Fruit fly (Drosophila melanogaster) whole organism, adult: ENCODE measurements around the gene CG13084.

Experiments used
- CG11617 ChIP-seq: fragments of 200-800 bp; sonication (Bioruptor generic); optimal IDR thresholded peaks from 2 replicates; lab custom pipeline; 2017; ENCODE audit warnings: mild to moderate bottlenecking, missing biosample characterization, missing genetic modification reagents, missing genetic modification characterization
- CG12768 ChIP-seq: fragments of 200-800 bp; sonication (Bioruptor generic); optimal IDR thresholded peaks from 2 replicates; lab custom pipeline; 2017; ENCODE audit warnings: missing biosample characterization, missing genetic modification characterization, mild to moderate bottlenecking, moderate library complexity, missing genetic modification reagents
- CG14711 ChIP-seq: fragments of 200-800 bp; sonication (Bioruptor generic); optimal IDR thresholded peaks from 2 replicates; lab custom pipeline; 2018; ENCODE audit warnings: missing biosample characterization, mild to moderate bottlenecking, missing genetic modification characterization, moderate library complexity
- CG1620 ChIP-seq: fragments of 200-800 bp; sonication (Bioruptor generic); optimal IDR thresholded peaks from 2 replicates; lab custom pipeline; 2016; ENCODE audit warnings: missing biosample characterization, missing genetic modification characterization
- CG33017 ChIP-seq: fragments of 200-800 bp; sonication (Bioruptor generic); optimal IDR thresholded peaks from 2 replicates; lab custom pipeline; 2018; ENCODE audit warnings: missing biosample characterization, mild to moderate bottlenecking, missing genetic modification characterization, moderate library complexity
- CG5204 ChIP-seq: fragments of 200-800 bp; sonication (Bioruptor generic); optimal IDR thresholded peaks from 2 replicates; lab custom pipeline; 2016; ENCODE audit warnings: missing biosample characterization, missing genetic modification characterization
- CG7045 ChIP-seq: fragments of 200-800 bp; sonication (Bioruptor generic); optimal IDR thresholded peaks from 2 replicates; lab custom pipeline; 2017; ENCODE audit warnings: missing biosample characterization, mild to moderate bottlenecking, missing genetic modification characterization
- CG7101 ChIP-seq: fragments of 200-800 bp; sonication (Bioruptor generic); optimal IDR thresholded peaks from 2 replicates; lab custom pipeline; 2018; ENCODE audit warnings: missing biosample characterization, mild to moderate bottlenecking, missing genetic modification characterization, moderate library complexity
- Clk ChIP-seq: fragments of 200-800 bp; sonication (Bioruptor generic); optimal IDR thresholded peaks from 2 replicates; lab custom pipeline; 2017; ENCODE audit warnings: missing biosample characterization, missing genetic modification characterization
- Crg-1 ChIP-seq: fragments of 200-800 bp; sonication (Bioruptor generic); optimal IDR thresholded peaks from 2 replicates; lab custom pipeline; 2016; ENCODE audit warnings: missing biosample characterization, missing genetic modification characterization
- Hr96 ChIP-seq: fragments of 200-800 bp; sonication (Bioruptor generic); optimal IDR thresholded peaks from 2 replicates; lab custom pipeline; 2016; ENCODE audit warnings: missing biosample characterization, missing genetic modification characterization
- Mnt ChIP-seq: fragments of 200-800 bp; sonication (Bioruptor generic); optimal IDR thresholded peaks from 2 replicates; lab custom pipeline; 2016; ENCODE audit warnings: missing biosample characterization, mild to moderate bottlenecking, missing genetic modification characterization
- bab1 ChIP-seq: fragments of 200-800 bp; sonication (Bioruptor generic); optimal IDR thresholded peaks from 3 replicates; lab custom pipeline; 2019; ENCODE audit warnings: missing biosample characterization, mild to moderate bottlenecking, missing genetic modification characterization, moderate library complexity
- cic ChIP-seq: fragments of 200-800 bp; sonication (Bioruptor generic); optimal IDR thresholded peaks from 2 replicates; lab custom pipeline; 2017; ENCODE audit warnings: missing biosample characterization, mild to moderate bottlenecking, missing genetic modification characterization, moderate library complexity
- cnc ChIP-seq, 2 experiments: fragments of >200 bp; optimal IDR thresholded peaks; 2 replicates each; lab custom pipeline; 2017
- kay ChIP-seq: fragments of 200-800 bp; sonication (Bioruptor generic); peaks from one replicate; lab custom pipeline; 2016; ENCODE audit warnings: missing biosample characterization, missing genetic modification characterization, borderline replicate concordance
- ovo ChIP-seq: fragments of 200-800 bp; sonication (Bioruptor generic); optimal IDR thresholded peaks from 2 replicates; lab custom pipeline; 2016; ENCODE audit warnings: missing biosample characterization, missing genetic modification characterization
- pad ChIP-seq: fragments of 200-800 bp; sonication (Bioruptor generic); optimal IDR thresholded peaks from 3 replicates; lab custom pipeline; 2017; ENCODE audit warnings: missing biosample characterization, missing genetic modification characterization, mild to moderate bottlenecking, moderate library complexity, missing genetic modification reagents
- tj ChIP-seq: fragments of 200-800 bp; sonication (Bioruptor generic); optimal IDR thresholded peaks from 3 replicates; lab custom pipeline; 2017; ENCODE audit warnings: missing biosample characterization, mild to moderate bottlenecking, missing genetic modification characterization, moderate library complexity
- toe ChIP-seq: fragments of 200-800 bp; sonication (Bioruptor generic); optimal IDR thresholded peaks from 2 replicates; lab custom pipeline; 2016; ENCODE audit warnings: missing biosample characterization, missing genetic modification characterization

Gene CG13084

DNA sequence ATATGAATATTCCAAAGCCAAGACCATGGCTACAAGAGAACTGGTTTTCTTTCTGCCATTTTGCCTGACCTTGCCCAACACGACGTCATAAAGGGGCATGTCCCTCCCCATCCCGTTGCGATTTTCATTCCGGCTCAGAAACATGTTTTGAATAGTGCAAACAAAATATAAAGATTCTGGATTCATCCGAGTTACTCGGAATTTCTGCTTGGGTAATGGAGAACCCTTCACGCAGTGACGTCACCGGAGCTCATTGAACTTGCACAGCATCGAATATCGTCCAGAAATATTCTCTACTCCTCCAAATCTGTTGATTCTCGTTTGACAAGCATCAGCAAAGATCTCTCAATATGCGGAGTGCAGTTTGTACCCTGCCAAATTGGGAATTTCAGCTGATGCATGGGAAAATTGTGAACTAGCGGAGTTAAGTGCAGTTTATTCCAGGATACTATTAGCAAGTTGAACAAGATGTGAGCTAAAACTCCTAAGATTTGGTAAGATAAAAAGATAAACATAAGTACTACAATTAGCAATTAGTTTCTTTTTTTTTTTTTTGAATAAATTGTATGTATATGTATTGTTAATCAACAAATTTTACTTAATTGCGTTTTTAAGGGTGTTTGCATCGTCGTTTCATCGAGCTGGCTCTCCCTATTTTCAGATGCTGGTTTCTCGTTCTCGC lies 30.5 kb upstream of the CG13084 start, which contains the start of gene CG10026:
CG10026 (plus strand) TSS at position 187 of the 682 bp plus-strand sequence.
- TF ChIP-seq toe = no peak
- no peak for TF ChIP-seq ovo (GFP tag; lab: Kevin White, UChicago)
- peak; percentile 52 for TF ChIP-seq kay (GFP tag; lab: Kevin White, UChicago)
- TF ChIP-seq Hr96 (GFP tag; lab: Kevin White, UChicago) = no peak
- TF ChIP-seq Clk (GFP tag; lab: Kevin White, UChicago) = no peak
- no peak for TF ChIP-seq pad (GFP tag; lab: Kevin White, UChicago)
- TF ChIP-seq CG11617 = no peak
- TF ChIP-seq CG5204 (GFP tag; lab: Kevin White, UChicago) = no peak
- TF ChIP-seq CG1620 (GFP tag; lab: Kevin White, UChicago) = no peak
- no peak for TF ChIP-seq Crg-1 (GFP tag; lab: Kevin White, UChicago)
- TF ChIP-seq CG7101 (tag; lab: Kevin White, UChicago) = no peak
- no peak for TF ChIP-seq cic (GFP tag; lab: Kevin White, UChicago)
- no peak for TF ChIP-seq Mnt (GFP tag; lab: Kevin White, UChicago)
- peak; percentile 7 for TF ChIP-seq CG12768 (GFP tag; lab: Kevin White, UChicago)
- no peak for TF ChIP-seq bab1 (GFP tag; lab: Kevin White, UChicago)
- TF ChIP-seq CG14711 = no peak
- TF ChIP-seq cnc (optimal IDR thresholded peaks at IDR 0.05; lab: Kevin White, UChicago) = no peak
- peak; percentile 72 for TF ChIP-seq tj (GFP tag; lab: Kevin White, UChicago)
- no peak for TF ChIP-seq CG7045 (GFP tag; lab: Kevin White, UChicago)
- TF ChIP-seq CG33017 = no peak

DNA sequence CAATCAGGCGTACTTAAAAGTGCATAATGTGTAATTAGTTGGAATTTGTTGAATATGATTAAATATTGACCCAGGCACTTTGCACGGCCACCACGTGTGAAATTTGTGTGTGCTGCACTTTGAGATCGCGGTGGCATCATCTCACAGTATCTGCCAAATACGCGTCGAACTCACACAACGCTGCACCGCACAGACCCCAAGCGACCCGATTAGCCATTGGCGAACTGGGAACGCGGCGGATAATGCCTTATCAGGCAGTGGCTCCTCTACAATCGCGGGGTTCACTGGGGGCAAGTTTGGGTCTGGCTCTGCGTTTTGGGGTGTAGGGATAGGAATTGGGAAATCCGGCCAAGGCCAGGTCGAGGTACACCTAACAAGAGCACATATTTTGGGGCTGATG lies 29.5 kb upstream of the CG13084 start:
- TF ChIP-seq cnc (optimal IDR thresholded peaks at IDR 0.05; lab: Kevin White, UChicago) (no peak), Mnt (GFP tag; lab: Kevin White, UChicago) (peak; percentile 6), CG5204 (GFP tag; lab: Kevin White, UChicago) (no peak), tj (GFP tag; lab: Kevin White, UChicago) (peak; percentile 17), CG14711 (no peak)

DNA sequence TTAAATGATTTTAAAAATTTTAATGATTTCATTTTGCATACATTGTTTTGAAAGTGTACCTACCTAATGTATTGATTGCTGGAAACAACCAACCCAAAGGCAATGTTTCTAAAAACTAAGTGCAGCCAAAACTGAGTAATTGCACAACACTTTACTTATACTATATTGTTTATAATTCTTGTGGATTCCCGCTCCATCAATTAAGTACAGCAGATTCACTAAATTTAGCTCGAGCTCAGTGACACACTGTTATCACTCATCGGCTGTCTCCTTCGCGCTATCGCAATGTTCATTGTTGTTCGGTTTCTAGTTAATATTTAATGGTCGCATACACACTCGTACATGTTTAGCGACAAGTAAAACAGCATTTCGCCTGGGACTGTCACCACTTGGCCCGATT lies 29.0 kb upstream of the CG13084 start:
- TF ChIP-seq Crg-1 (GFP tag; lab: Kevin White, UChicago) (no peak), CG7101 (tag; lab: Kevin White, UChicago) (no peak), ovo (GFP tag; lab: Kevin White, UChicago) (no peak), CG7045 (GFP tag; lab: Kevin White, UChicago) (no peak), bab1 (GFP tag; lab: Kevin White, UChicago) (no peak), toe (no peak), CG33017 (no peak), CG5204 (GFP tag; lab: Kevin White, UChicago) (no peak), Hr96 (GFP tag; lab: Kevin White, UChicago) (no peak), tj (GFP tag; lab: Kevin White, UChicago) (no peak), cnc (optimal IDR thresholded peaks at IDR 0.05; lab: Kevin White, UChicago) (no peak), Clk (GFP tag; lab: Kevin White, UChicago) (no peak), Mnt (GFP tag; lab: Kevin White, UChicago) (no peak), CG1620 (GFP tag; lab: Kevin White, UChicago) (no peak)

DNA sequence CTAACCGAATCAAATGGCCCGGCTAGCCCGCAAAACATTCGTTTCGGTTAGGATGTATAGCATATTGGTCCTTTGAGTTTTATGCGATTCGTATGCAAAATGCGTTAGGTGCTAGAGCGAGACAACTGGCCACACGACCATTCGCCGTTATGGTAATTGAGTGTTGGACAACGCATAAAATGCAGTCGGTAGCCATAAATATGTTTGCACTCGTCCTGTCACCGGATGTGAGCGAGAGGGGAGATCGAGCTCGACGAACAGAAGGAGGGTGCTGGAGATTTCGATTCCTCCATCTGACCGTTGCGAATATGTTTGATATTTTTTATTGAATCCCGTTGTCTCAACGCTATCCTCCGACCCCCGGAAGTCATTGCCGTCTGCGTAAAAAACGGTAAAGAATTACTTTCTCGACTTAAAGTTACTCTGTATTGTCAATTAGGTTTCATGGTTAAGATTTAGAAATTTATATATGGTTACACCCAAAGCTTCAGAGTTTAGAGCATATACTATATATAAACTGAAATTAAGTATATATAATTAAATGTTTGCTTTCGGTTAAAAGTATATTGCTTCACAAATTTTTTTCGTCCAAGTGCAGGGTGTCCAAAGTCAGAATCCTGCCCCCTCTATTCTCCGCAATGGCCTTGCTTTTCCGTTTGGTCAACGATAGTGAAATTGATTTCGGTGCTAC lies 26.7 kb upstream of the CG13084 start:
- TF ChIP-seq Crg-1 (GFP tag; lab: Kevin White, UChicago) (no peak), CG5204 (GFP tag; lab: Kevin White, UChicago) (no peak), Clk (GFP tag; lab: Kevin White, UChicago) (no peak), tj (GFP tag; lab: Kevin White, UChicago) (no peak), CG7045 (GFP tag; lab: Kevin White, UChicago) (no peak), bab1 (GFP tag; lab: Kevin White, UChicago) (no peak), CG12768 (GFP tag; lab: Kevin White, UChicago) (no peak), pad (GFP tag; lab: Kevin White, UChicago) (no peak), cic (GFP tag; lab: Kevin White, UChicago) (no peak), ovo (GFP tag; lab: Kevin White, UChicago) (no peak), CG7101 (tag; lab: Kevin White, UChicago) (no peak), CG1620 (GFP tag; lab: Kevin White, UChicago) (no peak)

DNA sequence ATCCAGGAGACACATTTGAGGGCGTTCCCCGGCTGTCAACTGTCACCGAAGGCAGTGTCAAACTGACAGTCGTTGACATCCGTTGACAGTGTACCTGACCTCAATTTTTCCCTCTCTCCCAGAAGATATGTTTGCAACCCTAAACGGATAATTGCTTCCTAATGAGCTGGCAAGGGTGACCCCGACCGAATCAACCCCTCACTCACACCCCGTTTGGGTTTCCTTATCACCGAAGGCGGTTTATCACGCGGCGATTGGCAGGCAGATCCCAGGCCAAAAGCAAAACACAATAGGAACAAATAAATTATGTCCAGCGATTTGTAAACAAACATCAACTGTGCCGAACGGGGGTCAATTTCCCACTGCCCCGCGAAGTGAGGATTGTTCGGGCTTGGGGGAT lies 25.3 kb upstream of the CG13084 start:
- TF ChIP-seq Hr96 (GFP tag; lab: Kevin White, UChicago) (no peak), pad (GFP tag; lab: Kevin White, UChicago) (no peak), cnc (optimal IDR thresholded peaks at IDR 0.05; lab: Kevin White, UChicago) (no peak), Clk (GFP tag; lab: Kevin White, UChicago) (no peak)

DNA sequence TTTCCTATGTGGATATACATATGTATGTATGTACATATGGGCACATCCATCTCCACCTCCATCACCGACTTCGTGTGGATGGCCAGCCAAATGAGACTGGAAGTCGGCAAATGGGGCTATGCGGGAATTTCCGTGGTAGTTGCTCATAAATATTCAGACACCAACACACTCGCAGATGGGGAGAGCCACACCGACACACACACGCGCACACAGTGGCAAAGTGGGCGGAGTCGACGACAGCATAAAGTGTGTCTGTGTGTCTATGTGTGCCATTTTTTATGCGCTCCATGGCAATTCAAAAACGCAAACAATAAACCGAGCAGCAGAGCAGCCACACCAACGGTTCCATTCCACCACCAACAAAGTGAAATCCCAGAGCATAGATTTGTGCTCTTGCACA lies 21.8 kb upstream of the CG13084 start:
- TF ChIP-seq CG33017 (no peak), tj (GFP tag; lab: Kevin White, UChicago) (peak; percentile 18)
